Worm (Caenorhabditis elegans): Measurements from ENCODE around the gene Y7A5A.20.

DNA sequence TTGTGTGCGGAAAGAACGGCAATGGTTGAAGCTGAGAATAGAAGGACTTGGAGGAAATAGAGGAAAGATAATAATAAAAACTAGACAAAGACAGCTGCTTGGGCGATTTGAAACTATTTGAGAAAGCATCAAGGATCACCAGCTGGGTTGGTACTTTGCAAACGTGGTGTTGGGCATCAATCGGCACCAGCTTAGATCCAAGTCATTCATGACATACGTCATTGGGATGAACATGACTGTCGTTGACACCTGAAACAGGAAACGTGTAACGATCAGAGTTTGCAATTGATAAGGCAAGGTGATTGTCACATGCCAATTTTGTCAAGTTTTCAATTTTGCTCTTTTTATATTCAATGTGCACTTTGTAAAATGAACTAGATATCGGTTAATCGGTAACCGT is 14.3 kb downstream of the Y7A5A.20 start:
- TF ChIP-seq aly-1 (tag; optimal IDR thresholded peaks at IDR 0.05): no peak
- TF ChIP-seq ama-1 (optimal IDR thresholded peaks at IDR 0.05): no peak
- TF ChIP-seq ets-7 (tag; optimal IDR thresholded peaks at IDR 0.05): no peak
- no peak for TF ChIP-seq pes-1 (GFP tag; IDR thresholded peaks at IDR 0.05)
- no peak for TF ChIP-seq flt-1 (GFP tag; IDR thresholded peaks at IDR 0.05)
- no peak for TF ChIP-seq F13C5.2 (tag; optimal IDR thresholded peaks at IDR 0.05)
- no peak for TF ChIP-seq scrt-1 (GFP tag; IDR thresholded peaks at IDR 0.05)
- TF ChIP-seq hnd-1 (tag; optimal IDR thresholded peaks at IDR 0.05): no peak
- TF ChIP-seq ceh-13 (GFP tag; optimal IDR thresholded peaks at IDR 0.05): no peak
- no peak for TF ChIP-seq tra-4 (tag; optimal IDR thresholded peaks at IDR 0.05)
- no peak for TF ChIP-seq B0310.2 (tag; optimal IDR thresholded peaks at IDR 0.05)
- TF ChIP-seq ceh-36 (tag; optimal IDR thresholded peaks at IDR 0.05): no peak
- TF ChIP-seq tbx-37 (GFP tag; conservative IDR thresholded peaks at IDR 0.05): no peak
- TF ChIP-seq tbx-11 (GFP tag; IDR thresholded peaks at IDR 0.05): no peak

All from whole organism, early embryonic.